Fruit fly (Drosophila melanogaster) whole organism, prepupa: Measurements from ENCODE around the gene Dok.

ENCODE experiments used
- Blimp-1 ChIP-seq: fragments of 200-800 bp; sonication (Bioruptor generic); optimal IDR thresholded peaks from 3 replicates; lab custom pipeline; 2017; ENCODE audit warnings: missing biosample characterization, missing genetic modification characterization, mild to moderate bottlenecking, moderate library complexity, missing genetic modification reagents
- CG10669 ChIP-seq: fragments of 200-800 bp; sonication (Bioruptor generic); optimal IDR thresholded peaks from 3 replicates; lab custom pipeline; 2018; ENCODE audit warnings: missing biosample characterization, mild to moderate bottlenecking, missing genetic modification characterization, moderate library complexity
- CG11294 ChIP-seq: fragments of 200-800 bp; sonication (Bioruptor generic); IDR thresholded peaks from 2 replicates; pipeline ENCODE4 v1.3.6; 2022; ENCODE audit warnings: missing biosample characterization, missing genetic modification characterization
- CG11762 ChIP-seq: fragments of 200-800 bp; sonication (Bioruptor generic); optimal IDR thresholded peaks from 3 replicates; lab custom pipeline; 2016; ENCODE audit warnings: missing biosample characterization, missing genetic modification characterization; ENCODE audit not compliant: insufficient read depth
- CG11902 ChIP-seq: fragments of 200-800 bp; sonication (Bioruptor generic); optimal IDR thresholded peaks from 3 replicates; lab custom pipeline; 2016; ENCODE audit warnings: missing biosample characterization, missing genetic modification characterization
- CG15336 ChIP-seq: fragments of 200-800 bp; sonication (Bioruptor generic); IDR thresholded peaks from 2 replicates; pipeline ENCODE4 v1.3.6; 2022; ENCODE audit warnings: missing biosample characterization, missing genetic modification characterization
- CG1621 ChIP-seq: fragments of 200-800 bp; sonication (Bioruptor generic); optimal IDR thresholded peaks from 3 replicates; lab custom pipeline; 2018; ENCODE audit warnings: missing biosample characterization, mild to moderate bottlenecking, missing genetic modification characterization
- CG16779 ChIP-seq: fragments of 200-800 bp; sonication (Bioruptor generic); optimal IDR thresholded peaks from 3 replicates; lab custom pipeline; 2017; ENCODE audit warnings: missing biosample characterization, mild to moderate bottlenecking, missing genetic modification characterization
- CG3032 ChIP-seq: fragments of 200-800 bp; optimal IDR thresholded peaks from 2 replicates; lab custom pipeline; 2019; ENCODE audit warnings: missing biosample characterization, mild to moderate bottlenecking, missing genetic modification characterization, moderate library complexity
- CG34406 ChIP-seq: fragments of 200-800 bp; sonication (Bioruptor generic); optimal IDR thresholded peaks from 3 replicates; lab custom pipeline; 2016; ENCODE audit warnings: missing biosample characterization, missing genetic modification characterization
- CG3919 ChIP-seq: fragments of 200-800 bp; sonication (Bioruptor generic); optimal IDR thresholded peaks from 3 replicates; lab custom pipeline; 2016; ENCODE audit warnings: missing biosample characterization, missing genetic modification characterization
- CG6163 ChIP-seq: fragments of 200-800 bp; sonication (Bioruptor generic); IDR thresholded peaks from 3 replicates; pipeline ENCODE4 v1.3.6; 2022; ENCODE audit warnings: missing biosample characterization, missing genetic modification characterization
- CG6276 ChIP-seq: fragments of 200-800 bp; sonication (Bioruptor generic); optimal IDR thresholded peaks from 2 replicates; lab custom pipeline; 2017; ENCODE audit warnings: missing biosample characterization, mild to moderate bottlenecking, missing genetic modification characterization
- CG6854 ChIP-seq: fragments of 200-800 bp; sonication (Bioruptor generic); optimal IDR thresholded peaks from 2 replicates; lab custom pipeline; 2017; ENCODE audit warnings: missing biosample characterization, mild to moderate bottlenecking, missing genetic modification characterization
- CG7368 ChIP-seq: fragments of 200-800 bp; sonication (Bioruptor generic); optimal IDR thresholded peaks from 3 replicates; lab custom pipeline; 2016; ENCODE audit warnings: missing biosample characterization, missing genetic modification characterization
- CG8632 ChIP-seq: fragments of 200-800 bp; sonication (Bioruptor generic); optimal IDR thresholded peaks from 3 replicates; lab custom pipeline; 2016; ENCODE audit warnings: missing biosample characterization, missing genetic modification characterization
- CG9139 ChIP-seq: fragments of 200-800 bp; sonication (Bioruptor generic); optimal IDR thresholded peaks from 3 replicates; lab custom pipeline; 2017; ENCODE audit warnings: missing biosample characterization, mild to moderate bottlenecking, missing genetic modification characterization
- Eip75B ChIP-seq: fragments of 200-800 bp; sonication (Bioruptor generic); optimal IDR thresholded peaks from 3 replicates; lab custom pipeline; 2016; ENCODE audit warnings: missing biosample characterization, missing genetic modification characterization
- Eip93F ChIP-seq: fragments of 200-800 bp; sonication (Bioruptor generic); optimal IDR thresholded peaks from 2 replicates; lab custom pipeline; 2016; ENCODE audit warnings: missing biosample characterization, mild to moderate bottlenecking, missing genetic modification characterization
- Ets96B ChIP-seq: fragments of 200-800 bp; optimal IDR thresholded peaks from 2 replicates; lab custom pipeline; 2019; ENCODE audit warnings: missing biosample characterization, mild to moderate bottlenecking, missing genetic modification characterization, moderate library complexity
- Gug ChIP-seq: fragments of 200-800 bp; sonication (Bioruptor generic); IDR thresholded peaks from 2 replicates; pipeline ENCODE4 v1.3.6; 2022; ENCODE audit warnings: missing biosample characterization, missing genetic modification characterization
- Hr38 ChIP-seq: sonication (Bioruptor generic); optimal IDR thresholded peaks from 2 replicates; lab custom pipeline; 2016; ENCODE audit warnings: missing biosample characterization, missing genetic modification characterization
- Hr39 ChIP-seq: fragments of 200-800 bp; sonication (Bioruptor generic); optimal IDR thresholded peaks from 2 replicates; lab custom pipeline; 2016; ENCODE audit warnings: missing biosample characterization, missing genetic modification characterization
- Met ChIP-seq: fragments of 200-800 bp; sonication (Bioruptor generic); optimal IDR thresholded peaks from 3 replicates; lab custom pipeline; 2016; ENCODE audit warnings: missing biosample characterization, missing genetic modification characterization
- OdsH ChIP-seq: fragments of 200-800 bp; sonication (Bioruptor generic); optimal IDR thresholded peaks from 3 replicates; lab custom pipeline; 2016; ENCODE audit warnings: missing biosample characterization, missing genetic modification characterization
- Smox ChIP-seq: fragments of 200-800 bp; sonication (Bioruptor generic); optimal IDR thresholded peaks from 3 replicates; lab custom pipeline; 2016; ENCODE audit warnings: missing biosample characterization, missing genetic modification characterization
- Sox14 ChIP-seq: fragments of 200-800 bp; sonication (Bioruptor generic); optimal IDR thresholded peaks from 3 replicates; lab custom pipeline; 2016; ENCODE audit warnings: missing biosample characterization, missing genetic modification characterization
- Sox15 ChIP-seq: fragments of 200-800 bp; sonication (Bioruptor generic); optimal IDR thresholded peaks from 3 replicates; lab custom pipeline; 2016; ENCODE audit warnings: missing biosample characterization, missing genetic modification characterization
- acj6 ChIP-seq: fragments of 200-800 bp; sonication (Bioruptor generic); optimal IDR thresholded peaks from 3 replicates; lab custom pipeline; 2016; ENCODE audit warnings: missing biosample characterization, missing genetic modification characterization
- cyc ChIP-seq: fragments of 200-800 bp; sonication (Bioruptor generic); optimal IDR thresholded peaks from 3 replicates; lab custom pipeline; 2016; ENCODE audit warnings: missing biosample characterization, missing genetic modification characterization
- dac ChIP-seq: fragments of 200-800 bp; sonication (Bioruptor generic); optimal IDR thresholded peaks from 2 replicates; lab custom pipeline; 2017; ENCODE audit warnings: missing biosample characterization, mild to moderate bottlenecking, missing genetic modification characterization
- dsx ChIP-seq: fragments of 200-800 bp; optimal IDR thresholded peaks from 3 replicates; lab custom pipeline; 2019; ENCODE audit warnings: missing biosample characterization, mild to moderate bottlenecking, missing genetic modification characterization, moderate library complexity; ENCODE audit not compliant: poor library complexity, severe bottlenecking
- eg ChIP-seq: fragments of 200-800 bp; sonication (Bioruptor generic); IDR thresholded peaks from 3 replicates; pipeline ENCODE4 v1.3.6; 2022; ENCODE audit warnings: missing biosample characterization, missing genetic modification characterization
- esn ChIP-seq: fragments of 200-800 bp; sonication (Bioruptor generic); optimal IDR thresholded peaks from 2 replicates; lab custom pipeline; 2016; ENCODE audit warnings: missing biosample characterization, mild to moderate bottlenecking, missing genetic modification characterization, moderate library complexity
- fd59A ChIP-seq: fragments of 200-800 bp; sonication (Bioruptor generic); optimal IDR thresholded peaks from 2 replicates; lab custom pipeline; 2017; ENCODE audit warnings: missing biosample characterization, mild to moderate bottlenecking, missing genetic modification characterization, missing genetic modification reagents
- fd85E ChIP-seq: fragments of 200-800 bp; sonication (Bioruptor generic); optimal IDR thresholded peaks from 3 replicates; lab custom pipeline; 2016; ENCODE audit warnings: missing biosample characterization, missing genetic modification characterization
- fkh ChIP-seq: fragments of 200-800 bp; sonication (Bioruptor generic); optimal IDR thresholded peaks from 3 replicates; lab custom pipeline; 2017; ENCODE audit warnings: missing biosample characterization, mild to moderate bottlenecking, missing genetic modification characterization, moderate library complexity
- lz ChIP-seq: fragments of 200-800 bp; sonication (Bioruptor generic); optimal IDR thresholded peaks from 3 replicates; lab custom pipeline; 2016; ENCODE audit warnings: missing biosample characterization, missing genetic modification characterization
- net ChIP-seq: fragments of 200-800 bp; sonication (Bioruptor generic); optimal IDR thresholded peaks from 3 replicates; lab custom pipeline; 2016; ENCODE audit warnings: missing biosample characterization, missing genetic modification characterization
- spab ChIP-seq: fragments of 200-800 bp; sonication (Bioruptor generic); optimal IDR thresholded peaks from 2 replicates; lab custom pipeline; 2017; ENCODE audit warnings: missing biosample characterization, mild to moderate bottlenecking, missing genetic modification characterization, missing genetic modification reagents
- ss ChIP-seq, 2 experiments: fragments of 200-800 bp; sonication (Bioruptor generic); optimal IDR thresholded peaks; 2 replicates in 1 of 2; 3 replicates in 1 of 2; lab custom pipeline; 2017 to 2018; ENCODE audit warnings: mild to moderate bottlenecking in 2 of 2, missing biosample characterization in 2 of 2, missing genetic modification characterization in 2 of 2, moderate library complexity in 1 of 2
- svp ChIP-seq: fragments of 200-800 bp; sonication (Bioruptor generic); peaks from one replicate; lab custom pipeline; 2016; ENCODE audit warnings: missing biosample characterization, missing genetic modification characterization
- topi ChIP-seq: fragments of 200-800 bp; sonication (Bioruptor generic); optimal IDR thresholded peaks from 3 replicates; lab custom pipeline; 2016; ENCODE audit warnings: missing biosample characterization, missing genetic modification characterization
- vri ChIP-seq: fragments of 200-800 bp; sonication (Bioruptor generic); optimal IDR thresholded peaks from 3 replicates; lab custom pipeline; 2016; ENCODE audit warnings: missing biosample characterization, mild to moderate bottlenecking, missing genetic modification characterization

The Dok gene

DNA sequence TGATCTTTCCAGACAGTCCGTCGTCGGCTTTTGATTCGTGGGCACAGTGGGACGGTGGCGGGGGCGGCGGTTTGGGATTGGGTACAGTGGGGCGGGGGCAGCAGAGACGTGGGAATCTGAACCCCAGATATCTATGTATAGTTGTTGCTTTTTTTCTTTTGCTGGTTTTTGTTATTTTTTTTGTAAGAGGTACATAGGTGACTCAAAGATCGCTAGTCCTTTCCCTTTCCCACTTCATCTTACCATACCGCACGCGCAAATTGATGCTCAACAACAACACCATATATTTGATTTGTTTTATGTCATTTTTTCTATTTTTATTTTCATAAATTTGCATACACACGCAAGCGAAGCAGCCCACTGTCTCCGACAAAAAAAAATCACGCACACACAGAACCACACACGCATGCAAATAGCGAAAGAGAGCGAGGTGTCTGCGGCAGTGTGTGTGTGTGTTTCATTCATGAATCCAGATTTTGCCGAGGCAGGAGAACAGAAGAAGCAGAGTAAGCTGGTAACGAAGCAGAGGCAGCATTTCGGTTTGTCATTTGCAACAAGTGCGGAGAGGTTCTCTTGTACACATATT, 18.2 kb upstream of the Dok start (continued):
- TF ChIP-seq eg (GFP tag; lab: Robert Waterston, UW) (peak; percentile 74), acj6 (GFP tag; lab: Kevin White, UChicago) (peak; percentile 87), fkh (GFP tag; lab: Kevin White, UChicago) (no peak), CG3032 (tag; lab: Kevin White, UChicago) (peak; percentile 92), CG3919 (peak; percentile 88), CG10669 (GFP tag; lab: Kevin White, UChicago) (peak; percentile 86), esn (peak; percentile 71), ss (GFP tag; optimal IDR thresholded peaks at IDR 0.05; lab: Kevin White, UChicago) (peak; percentile 89 to 95), Smox (GFP tag; lab: Kevin White, UChicago) (peak; percentile 75), CG6854 (GFP tag; lab: Kevin White, UChicago) (peak; percentile 85), dsx (GFP tag; lab: Kevin White, UChicago) (peak; percentile 79), cyc (GFP tag; lab: Kevin White, UChicago) (peak; percentile 80), lz (GFP tag; lab: Kevin White, UChicago) (peak; percentile 84), vri (GFP tag; lab: Kevin White, UChicago) (peak; percentile 30), CG7368 (peak; percentile 85), CG1621 (tag; lab: Kevin White, UChicago) (peak; percentile 90), Sox15 (peak; percentile 94), svp (GFP tag; lab: Kevin White, UChicago) (peak; percentile 90), fd85E (GFP tag; lab: Kevin White, UChicago) (peak; percentile 48), CG11294 (peak; percentile 58; the same call in 1 of the 2 replicates), CG11762 (peak; percentile 60), Eip75B (peak; percentile 71), CG6163 (peak; percentile 87), net (GFP tag; lab: Kevin White, UChicago) (peak; percentile 89)

DNA sequence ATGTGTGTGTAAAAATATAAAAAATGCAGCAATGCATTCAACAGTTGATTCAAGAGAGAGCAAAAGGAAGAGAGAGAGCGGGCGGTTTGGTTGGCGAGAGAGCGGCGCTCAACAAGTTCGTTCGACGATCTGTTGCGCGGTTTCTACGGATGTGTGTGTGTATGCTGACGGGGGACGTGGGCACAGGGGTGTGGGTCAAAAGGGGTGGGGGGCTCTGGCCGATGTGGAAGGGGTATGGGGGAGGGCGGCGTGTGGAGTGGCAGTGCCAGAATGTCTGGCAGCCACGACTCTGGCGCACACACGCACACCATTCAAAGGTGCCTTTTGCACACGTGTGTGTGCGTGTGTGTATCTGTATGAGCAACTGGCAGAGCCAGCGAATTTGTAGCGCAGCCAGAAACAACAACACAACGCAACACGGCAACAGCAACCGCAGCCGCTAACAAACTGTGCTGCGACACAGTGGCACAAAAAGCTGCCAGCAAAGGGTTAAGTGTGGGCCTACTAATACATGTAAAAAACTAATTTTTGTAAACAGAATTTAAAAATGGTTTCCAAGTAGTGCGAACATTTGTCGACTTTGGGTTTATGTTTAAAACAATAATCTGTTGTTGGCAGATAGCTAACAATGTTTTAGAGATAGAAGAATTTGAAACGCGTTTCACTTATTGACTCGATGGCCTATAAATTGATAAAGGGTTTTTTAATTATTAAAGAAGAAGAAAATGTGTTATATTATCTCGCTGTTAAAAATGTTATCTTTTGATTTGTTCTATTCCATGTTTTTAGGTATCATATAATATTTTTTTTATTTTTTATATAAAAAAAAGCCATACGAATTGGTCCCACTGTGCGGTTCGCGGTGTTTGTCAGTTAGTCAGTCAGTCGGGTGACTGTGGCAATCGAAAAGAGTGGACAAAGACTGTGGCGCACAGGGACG, 17.2 kb upstream of the Dok start:
- TF ChIP-seq Hr38 (GFP tag; lab: Kevin White, UChicago) (no peak), topi (GFP tag; lab: Kevin White, UChicago) (peak; percentile 95), spab (GFP tag; lab: Kevin White, UChicago) (peak; percentile 93), Smox (GFP tag; lab: Kevin White, UChicago) (peak; percentile 87), CG10669 (GFP tag; lab: Kevin White, UChicago) (peak; percentile 94), CG6276 (GFP tag; lab: Kevin White, UChicago) (peak; percentile 98), dac (GFP tag; lab: Kevin White, UChicago) (peak; percentile 94), CG1621 (tag; lab: Kevin White, UChicago) (peak; percentile 69), Gug (GFP tag; lab: Robert Waterston, UW) (peak; percentile 70), esn (peak; percentile 94), dsx (GFP tag; lab: Kevin White, UChicago) (peak; percentile 54), acj6 (GFP tag; lab: Kevin White, UChicago) (peak; percentile 93), Sox14 (GFP tag; lab: Kevin White, UChicago) (peak; percentile 91), CG11902 (peak; percentile 91), fd59A (GFP tag; lab: Kevin White, UChicago) (peak; percentile 83), fd85E (GFP tag; lab: Kevin White, UChicago) (no peak), eg (GFP tag; lab: Robert Waterston, UW) (no peak; the same call in none of the 3 replicates), CG11294 (peak; percentile 84), CG7368 (peak; percentile 58), OdsH (GFP tag; lab: Kevin White, UChicago) (peak; percentile 94), CG16779 (tag; lab: Kevin White, UChicago) (peak; percentile 89), vri (GFP tag; lab: Kevin White, UChicago) (peak; percentile 7), Ets96B (tag; lab: Kevin White, UChicago) (peak; percentile 89), CG8632 (peak; percentile 95), CG34406 (peak; percentile 92), CG11762 (peak; percentile 92), Eip93F (GFP tag; lab: Kevin White, UChicago) (peak; percentile 62), Met (peak; percentile 90), Hr39 (GFP tag; lab: Kevin White, UChicago) (peak; percentile 92), lz (GFP tag; lab: Kevin White, UChicago) (peak; percentile 94), CG15336 (no peak; the same call in none of the 2 replicates), Eip75B (peak; percentile 86), Blimp-1 (GFP tag; lab: Kevin White, UChicago) (peak; percentile 81), CG9139 (GFP tag; lab: Kevin White, UChicago) (peak; percentile 87), svp (GFP tag; lab: Kevin White, UChicago) (peak; percentile 92)
